Fruit fly (Drosophila melanogaster): ENCODE data around the gene sfl.

Gene sfl

DNA sequence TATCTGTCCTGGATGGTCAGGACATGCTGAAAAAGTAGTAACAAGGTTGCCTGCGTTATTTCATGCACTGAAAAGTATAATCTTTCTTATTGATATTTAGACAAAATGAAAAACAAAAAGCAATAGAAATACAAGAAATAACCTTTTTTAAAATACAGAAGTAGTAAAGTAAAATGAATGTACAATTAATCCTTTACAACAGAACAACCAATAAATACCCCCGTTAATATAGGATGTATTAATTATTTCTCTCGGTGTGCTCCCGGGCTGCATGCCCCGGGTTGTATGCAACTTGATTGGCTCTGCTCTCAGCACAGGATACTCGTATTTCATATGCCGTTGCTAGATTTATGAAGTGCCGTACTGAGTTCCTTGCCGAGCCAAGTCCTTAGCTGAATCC lies 3.1 kb downstream of the sfl start (continued):
- TF ChIP-seq Xrp1 (GFP tag; IDR thresholded peaks at IDR 0.05) (peak; percentile 60; the same call in 1 of the 2 replicates), CG11696 (GFP tag; IDR thresholded peaks at IDR 0.05) (no peak), CG6813 (GFP tag; optimal IDR thresholded peaks at IDR 0.05) (no peak), CG10267 (tag; optimal IDR thresholded peaks at IDR 0.05) (peak; percentile 20), Hsf (GFP tag; optimal IDR thresholded peaks at IDR 0.05) (no peak), ato (GFP tag; IDR thresholded peaks at IDR 0.05; ENCODE audit: partially characterized antibody) (no peak), Doc2 (GFP tag; IDR thresholded peaks at IDR 0.05) (no peak), phol (tag; optimal IDR thresholded peaks at IDR 0.05) (peak; percentile 33), Mrtf (GFP tag; IDR thresholded peaks at IDR 0.05) (no peak), dmrt11E (tag; optimal IDR thresholded peaks at IDR 0.05) (peak; percentile 35), CG34224 (GFP tag; IDR thresholded peaks at IDR 0.05; ENCODE audit: partially characterized antibody) (no peak), tna (GFP tag; IDR thresholded peaks at IDR 0.05; ENCODE audit: partially characterized antibody) (no peak), Antp (GFP tag; optimal IDR thresholded peaks at IDR 0.05) (no peak), bsh (GFP tag; optimal IDR thresholded peaks at IDR 0.05) (peak in 1 of 2 experiments; percentile 15), kah (GFP tag; optimal IDR thresholded peaks at IDR 0.05) (no peak), CG7372 (GFP tag; IDR thresholded peaks at IDR 0.05) (no peak)

DNA sequence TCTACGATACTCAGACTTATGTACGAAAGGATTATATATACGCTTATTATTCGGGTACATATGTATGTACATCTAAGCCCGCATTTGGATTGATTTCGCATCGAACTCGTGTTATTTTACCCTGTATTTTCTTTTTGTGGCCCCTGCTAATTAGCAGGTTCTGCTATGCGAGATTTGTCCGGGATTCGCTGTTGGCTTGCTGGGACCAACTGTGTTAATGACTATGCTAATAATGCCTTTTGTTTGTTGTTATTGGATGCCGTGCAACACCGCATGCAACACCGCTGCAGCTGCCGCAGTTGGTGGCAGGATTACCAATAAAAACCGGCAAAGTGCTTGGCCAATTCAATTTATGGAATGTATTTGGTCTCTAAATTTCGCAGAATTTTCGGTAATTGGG lies 5.0 kb downstream of the sfl start:
- TF ChIP-seq otp (GFP tag; IDR thresholded peaks at IDR 0.05) (0 out of 3 replicates have a peak, but pooled peaks have one; percentile 15), zen (tag; optimal IDR thresholded peaks at IDR 0.05) (peak; percentile 90), CrebB (tag; optimal IDR thresholded peaks at IDR 0.05) (no peak), D (optimal IDR thresholded peaks at IDR 0.05) (peak; percentile 25), D (GFP tag; optimal IDR thresholded peaks at IDR 0.05) (no peak), Xbp1 (GFP tag; optimal IDR thresholded peaks at IDR 0.05) (no peak)

DNA sequence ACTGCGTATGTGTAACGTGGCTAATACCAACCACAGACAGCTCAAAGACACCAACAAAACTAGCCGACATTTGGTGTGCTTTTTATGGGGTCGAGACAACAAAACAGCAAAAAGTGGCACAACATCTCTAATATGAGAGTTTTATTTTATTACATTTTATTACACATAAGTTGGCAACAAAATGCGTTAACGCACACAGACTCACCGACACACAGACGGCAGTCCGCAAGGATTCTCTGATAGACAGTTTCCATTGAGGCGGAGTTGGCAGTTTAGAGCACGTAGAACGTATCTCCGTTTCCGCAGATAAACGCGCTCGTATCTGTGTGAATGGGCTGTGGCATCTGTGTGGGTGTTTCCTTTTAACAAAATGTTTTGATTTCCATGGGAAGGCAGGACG lies 12.6 kb downstream of the sfl start:
- TF ChIP-seq Poxn (GFP tag; IDR thresholded peaks at IDR 0.05) (no peak), sens (GFP tag) (peak; percentile 2), CG2678 (tag; optimal IDR thresholded peaks at IDR 0.05) (no peak), Med (GFP tag) (peak; percentile 37), Xrp1 (GFP tag; IDR thresholded peaks at IDR 0.05) (no peak), abd-A (tag; optimal IDR thresholded peaks at IDR 0.05) (peak; percentile 94)

DNA sequence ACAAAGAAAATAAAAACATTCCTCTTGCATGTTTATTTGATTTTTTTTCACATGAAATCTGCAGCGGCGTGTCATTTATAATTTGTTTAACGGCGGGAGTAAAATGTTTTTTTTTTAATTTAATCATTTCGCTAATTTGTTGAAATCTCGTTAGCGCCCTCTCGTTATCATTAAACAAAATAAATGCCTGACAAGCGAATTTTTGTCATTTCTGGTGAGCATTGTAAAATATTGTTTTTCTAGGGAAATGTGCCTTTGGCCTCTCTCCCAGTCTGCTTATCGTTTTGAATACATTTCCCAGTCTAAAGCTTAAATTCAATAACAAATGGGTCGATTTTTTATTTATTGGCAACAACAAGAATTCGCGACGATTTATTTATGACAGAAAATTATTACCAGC lies 16.8 kb downstream of the sfl start:
- TF ChIP-seq sim (GFP tag; IDR thresholded peaks at IDR 0.05), result no peak
- TF ChIP-seq CG3407 (GFP tag; optimal IDR thresholded peaks at IDR 0.05), result no peak
- no peak for TF ChIP-seq CG17328 (GFP tag; IDR thresholded peaks at IDR 0.05)
- no peak for TF ChIP-seq seq (GFP tag; IDR thresholded peaks at IDR 0.05)
- no peak for TF ChIP-seq CG2202 (tag; optimal IDR thresholded peaks at IDR 0.05)
- no peak for TF ChIP-seq ato (GFP tag; IDR thresholded peaks at IDR 0.05; ENCODE audit: partially characterized antibody)
- no peak for TF ChIP-seq CG2875 (GFP tag; optimal IDR thresholded peaks at IDR 0.05)
- no peak for TF ChIP-seq B-H1 (GFP tag; IDR thresholded peaks at IDR 0.05)
- no peak for TF ChIP-seq chif (GFP tag; optimal IDR thresholded peaks at IDR 0.05)
- TF ChIP-seq CG11723 (GFP tag; optimal IDR thresholded peaks at IDR 0.05), result no peak
- no peak for TF ChIP-seq CG7372 (GFP tag; IDR thresholded peaks at IDR 0.05)
- TF ChIP-seq E2f2 (GFP tag; IDR thresholded peaks at IDR 0.05), result no peak
- no peak for TF ChIP-seq onecut (GFP tag; IDR thresholded peaks at IDR 0.05)
- TF ChIP-seq CG3163 (GFP tag; optimal IDR thresholded peaks at IDR 0.05), result no peak
- no peak for TF ChIP-seq CG9609 (GFP tag; optimal IDR thresholded peaks at IDR 0.05)
- no peak for TF ChIP-seq CG33213 (GFP tag; optimal IDR thresholded peaks at IDR 0.05)
- TF ChIP-seq stwl (tag; optimal IDR thresholded peaks at IDR 0.05), result no peak
